Fruit fly (Drosophila melanogaster) whole organism, adult: Measurements from ENCODE around the gene CG42335.

Experiments
- CG5204 ChIP-seq: fragments of 200-800 bp; sonication (Bioruptor generic); optimal IDR thresholded peaks from 2 replicates; lab custom pipeline; 2016; ENCODE audit warnings: missing biosample characterization, missing genetic modification characterization
- Crg-1 ChIP-seq: fragments of 200-800 bp; sonication (Bioruptor generic); optimal IDR thresholded peaks from 2 replicates; lab custom pipeline; 2016; ENCODE audit warnings: missing biosample characterization, missing genetic modification characterization
- Mnt ChIP-seq: fragments of 200-800 bp; sonication (Bioruptor generic); optimal IDR thresholded peaks from 2 replicates; lab custom pipeline; 2016; ENCODE audit warnings: missing biosample characterization, mild to moderate bottlenecking, missing genetic modification characterization
- ovo ChIP-seq: fragments of 200-800 bp; sonication (Bioruptor generic); optimal IDR thresholded peaks from 2 replicates; lab custom pipeline; 2016; ENCODE audit warnings: missing biosample characterization, missing genetic modification characterization
- pad ChIP-seq: fragments of 200-800 bp; sonication (Bioruptor generic); optimal IDR thresholded peaks from 3 replicates; lab custom pipeline; 2017; ENCODE audit warnings: missing biosample characterization, missing genetic modification characterization, mild to moderate bottlenecking, moderate library complexity, missing genetic modification reagents
- tj ChIP-seq: fragments of 200-800 bp; sonication (Bioruptor generic); optimal IDR thresholded peaks from 3 replicates; lab custom pipeline; 2017; ENCODE audit warnings: missing biosample characterization, mild to moderate bottlenecking, missing genetic modification characterization, moderate library complexity

- no peak for TF ChIP-seq pad (GFP tag; lab: Kevin White, UChicago)
- TF ChIP-seq Crg-1 (GFP tag; lab: Kevin White, UChicago) = no peak
- TF ChIP-seq CG5204 (GFP tag; lab: Kevin White, UChicago) = no peak
- TF ChIP-seq tj (GFP tag; lab: Kevin White, UChicago) = no peak
- TF ChIP-seq Mnt (GFP tag; lab: Kevin White, UChicago) = no peak
- no peak for TF ChIP-seq ovo (GFP tag; lab: Kevin White, UChicago)
These were observed 31.8 kb downstream of the CG42335 start for dm6 chr3R:21790392-21790791.
